Worm (Caenorhabditis elegans): Measurements from ENCODE around the gene sams-3.
A peak's percentile ranks its signal among the peaks of the same experiment; 100 is the strongest.

DNA sequence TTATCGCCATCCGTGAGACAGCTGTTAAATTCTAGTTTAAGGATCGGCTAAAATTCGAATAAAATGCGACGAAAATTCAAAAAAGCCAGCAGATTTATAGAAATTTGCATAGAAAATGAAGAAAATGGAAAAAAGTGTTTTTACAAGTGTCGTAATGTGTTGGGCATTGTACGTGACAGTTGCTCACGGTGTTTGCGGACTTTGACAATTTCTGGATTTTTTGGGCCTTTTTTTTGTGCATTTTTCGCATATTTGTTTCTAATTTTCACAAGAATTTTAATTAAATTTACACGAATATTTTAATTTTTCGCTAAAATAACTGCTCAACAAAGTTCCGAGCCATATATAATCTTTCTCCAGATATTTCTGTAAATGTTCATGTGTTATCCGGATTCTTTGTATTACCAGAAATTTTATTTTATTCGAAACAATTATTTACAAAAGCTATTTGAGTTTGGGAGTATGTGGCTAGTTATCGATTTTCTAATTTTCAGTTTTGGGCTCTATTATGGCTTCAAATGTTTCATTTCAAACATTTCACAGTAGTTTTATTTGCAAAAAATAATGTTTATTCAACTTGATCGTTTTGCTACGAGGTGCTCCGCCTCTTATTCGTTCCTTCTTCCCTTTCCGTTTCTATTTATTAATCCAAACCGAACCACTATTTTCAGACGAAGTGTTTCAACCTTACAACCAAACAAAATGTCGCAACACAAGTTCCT is at the start of gene sams-3:
- no peak for TF ChIP-seq nhr-77 (tag; optimal IDR thresholded peaks at IDR 0.05)
- TF ChIP-seq zag-1 (tag; optimal IDR thresholded peaks at IDR 0.05), result no peak
- TF ChIP-seq crh-2 (tag; optimal IDR thresholded peaks at IDR 0.05), result no peak
- TF ChIP-seq nhr-23 (tag; optimal IDR thresholded peaks at IDR 0.05), result no peak
- TF ChIP-seq blmp-1 (tag; optimal IDR thresholded peaks at IDR 0.05; ENCODE audit: insufficient read depth), result no peak
- no peak for TF ChIP-seq nhr-237 (tag; optimal IDR thresholded peaks at IDR 0.05)
- TF ChIP-seq lsy-2 (tag; optimal IDR thresholded peaks at IDR 0.05), result peak; percentile 42 to 68
- no peak for TF ChIP-seq lin-39 (tag; optimal IDR thresholded peaks at IDR 0.05)
- TF ChIP-seq ceh-82 (tag; optimal IDR thresholded peaks at IDR 0.05), result no peak
- TF ChIP-seq F13H6.1 (tag; optimal IDR thresholded peaks at IDR 0.05), result no peak
- TF ChIP-seq elt-3 (tag; optimal IDR thresholded peaks at IDR 0.05), result no peak
- TF ChIP-seq mdl-1 (tag; optimal IDR thresholded peaks at IDR 0.05), result no peak
- TF ChIP-seq ztf-4 (tag; optimal IDR thresholded peaks at IDR 0.05), result no peak
